Fruit fly (Drosophila melanogaster): ENCODE results near the gene CG17377.

DNA sequence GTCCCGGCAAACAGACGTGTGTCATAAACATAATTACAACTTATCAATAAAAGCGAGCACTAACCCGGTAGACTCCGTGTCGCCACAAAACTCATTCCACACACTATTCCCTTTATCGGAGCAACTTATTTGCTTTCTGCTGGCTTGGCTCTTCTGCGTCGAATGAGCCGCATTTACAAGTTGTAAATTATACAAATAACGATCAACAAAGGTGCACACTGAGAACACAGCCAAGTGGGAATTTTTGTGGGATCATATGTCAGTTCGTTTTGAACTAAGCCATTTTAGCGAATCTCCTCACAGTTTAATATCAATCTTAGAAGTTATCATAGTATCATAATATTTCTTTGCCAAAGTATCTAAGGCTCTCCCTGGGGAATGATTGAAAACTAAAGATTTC, 15.7 kb upstream of the CG17377 start:
- TF ChIP-seq Myc (optimal IDR thresholded peaks at IDR 0.05) (no peak), Sin3A (optimal IDR thresholded peaks at IDR 0.05) (no peak), insv (optimal IDR thresholded peaks at IDR 0.05) (no peak), psq (optimal IDR thresholded peaks at IDR 0.05) (no peak), ttk (optimal IDR thresholded peaks at IDR 0.05) (no peak), h (optimal IDR thresholded peaks at IDR 0.05) (no peak)

Data from Kc167 (cell line).